Fruit fly (Drosophila melanogaster) whole organism, embryonic: ENCODE results near the gene Mics1.
A peak's percentile ranks its signal among the peaks of the same experiment; 100 is the strongest.

Source experiments
- Atf3 ChIP-seq: fragments of 200-800 bp; sonication (Bioruptor generic); optimal IDR thresholded peaks from 3 replicates; lab custom pipeline; 2016; ENCODE audit warnings: missing biosample characterization, missing genetic modification characterization
- C15 ChIP-seq: fragments of 200-800 bp; sonication (Bioruptor generic); IDR thresholded peaks from 3 replicates; pipeline ENCODE4 v1.3.6; 2022; ENCODE audit warnings: missing biosample characterization, missing genetic modification characterization
- CG11723 ChIP-seq: fragments of 200-800 bp; sonication (Bioruptor generic); optimal IDR thresholded peaks from 2 replicates; lab custom pipeline; 2017; ENCODE audit warnings: missing biosample characterization, mild to moderate bottlenecking, missing genetic modification characterization
- CG12104 ChIP-seq: fragments of 200-800 bp; sonication (Bioruptor generic); optimal IDR thresholded peaks from 3 replicates; lab custom pipeline; 2016; ENCODE audit warnings: missing biosample characterization, missing genetic modification characterization
- CG12155 ChIP-seq: fragments of 200-800 bp; sonication (Bioruptor generic); optimal IDR thresholded peaks from 3 replicates; lab custom pipeline; 2016; ENCODE audit warnings: missing biosample characterization, missing genetic modification characterization
- CG12236 ChIP-seq: fragments of 200-800 bp; sonication (Bioruptor generic); optimal IDR thresholded peaks from 2 replicates; lab custom pipeline; 2016; ENCODE audit warnings: missing biosample characterization, missing genetic modification characterization
- CG12769 ChIP-seq: fragments of 200-800 bp; sonication (Bioruptor generic); optimal IDR thresholded peaks from 2 replicates; lab custom pipeline; 2019; ENCODE audit warnings: missing biosample characterization, mild to moderate bottlenecking, missing genetic modification characterization, moderate library complexity
- CG13287 ChIP-seq: fragments of 200-800 bp; sonication (Bioruptor generic); IDR thresholded peaks from 2 replicates; pipeline ENCODE4 v1.3.6; 2022; ENCODE audit warnings: missing biosample characterization, missing genetic modification characterization; ENCODE audit not compliant: partially characterized antibody
- CG1603 ChIP-seq: fragments of 200-800 bp; sonication (Bioruptor generic); optimal IDR thresholded peaks from 2 replicates; lab custom pipeline; 2019; ENCODE audit warnings: missing biosample characterization, mild to moderate bottlenecking, missing genetic modification characterization, moderate library complexity
- CG2199 ChIP-seq: fragments of 200-800 bp; sonication (Bioruptor generic); IDR thresholded peaks from 3 replicates; pipeline ENCODE4 v1.3.6; 2022; ENCODE audit warnings: missing biosample characterization, missing genetic modification characterization
- CG3847 ChIP-seq: fragments of 200-800 bp; sonication (Bioruptor generic); IDR thresholded peaks from 2 replicates; pipeline ENCODE4 v1.3.6; 2022; ENCODE audit warnings: missing biosample characterization, missing genetic modification characterization
- CG4617 ChIP-seq: fragments of 200-800 bp; sonication (Bioruptor generic); optimal IDR thresholded peaks from 3 replicates; lab custom pipeline; 2016; ENCODE audit warnings: missing biosample characterization, missing genetic modification characterization, borderline replicate concordance
- CG7745 ChIP-seq: fragments of 200-800 bp; sonication (Bioruptor generic); optimal IDR thresholded peaks from 2 replicates; lab custom pipeline; 2018; ENCODE audit warnings: missing biosample characterization, mild to moderate bottlenecking, missing genetic modification characterization, moderate library complexity
- Dll ChIP-seq: fragments of 200-800 bp; sonication (Bioruptor generic); IDR thresholded peaks from 4 replicates; pipeline ENCODE4 v1.3.6; 2022; ENCODE audit warnings: missing biosample characterization, missing genetic modification characterization; ENCODE audit not compliant: partially characterized antibody
- E2f2 ChIP-seq: fragments of 200-800 bp; sonication (Bioruptor generic); IDR thresholded peaks from 2 replicates; pipeline ENCODE4 v1.3.6; 2022; ENCODE audit warnings: missing biosample characterization, missing genetic modification characterization
- Fer2 ChIP-seq: fragments of 200-800 bp; sonication (Bioruptor generic); optimal IDR thresholded peaks from 2 replicates; lab custom pipeline; 2018; ENCODE audit warnings: missing biosample characterization, mild to moderate bottlenecking, missing genetic modification characterization, moderate library complexity
- HHEX ChIP-seq: fragments of 200-800 bp; sonication (Bioruptor generic); optimal IDR thresholded peaks from 3 replicates; lab custom pipeline; 2017; ENCODE audit warnings: missing biosample characterization, mild to moderate bottlenecking, missing genetic modification characterization, missing genetic modification reagents
- Hey ChIP-seq: fragments of 200-800 bp; sonication (Bioruptor generic); optimal IDR thresholded peaks from 3 replicates; lab custom pipeline; 2018; ENCODE audit warnings: missing biosample characterization, mild to moderate bottlenecking, missing genetic modification characterization
- Jarid2 ChIP-seq: fragments of 200-800 bp; sonication (Bioruptor generic); optimal IDR thresholded peaks from 3 replicates; lab custom pipeline; 2017; ENCODE audit warnings: mild to moderate bottlenecking, missing biosample characterization, missing genetic modification reagents, missing genetic modification characterization
- MESR4 ChIP-seq: fragments of 200-800 bp; sonication (Bioruptor generic); optimal IDR thresholded peaks from 2 replicates; lab custom pipeline; 2018; ENCODE audit warnings: missing biosample characterization, mild to moderate bottlenecking, missing genetic modification characterization, moderate library complexity
- Max ChIP-seq: fragments of 200-800 bp; sonication (Bioruptor generic); optimal IDR thresholded peaks from 2 replicates; lab custom pipeline; 2016; ENCODE audit warnings: missing biosample characterization, mild to moderate bottlenecking, missing genetic modification characterization
- Meics ChIP-seq: fragments of 200-800 bp; sonication (Bioruptor generic); optimal IDR thresholded peaks from 2 replicates; lab custom pipeline; 2017; ENCODE audit warnings: missing biosample characterization, mild to moderate bottlenecking, missing genetic modification characterization
- NC2β ChIP-seq: fragments of 200-800 bp; sonication (Bioruptor generic); optimal IDR thresholded peaks from 2 replicates; lab custom pipeline; 2016; ENCODE audit warnings: missing biosample characterization, missing genetic modification characterization
- Nf-YC ChIP-seq: fragments of 200-800 bp; optimal IDR thresholded peaks from 3 replicates; lab custom pipeline; 2019; ENCODE audit warnings: missing biosample characterization, mild to moderate bottlenecking, missing genetic modification characterization, moderate library complexity
- Optix ChIP-seq: fragments of 200-800 bp; sonication (Bioruptor generic); IDR thresholded peaks from 3 replicates; pipeline ENCODE4 v1.3.6; 2022; ENCODE audit warnings: missing biosample characterization, missing genetic modification characterization
- Spps ChIP-seq: fragments of 200-800 bp; sonication (Bioruptor generic); optimal IDR thresholded peaks from 2 replicates; lab custom pipeline; 2018; ENCODE audit warnings: missing biosample characterization, mild to moderate bottlenecking, missing genetic modification characterization
- Tbp ChIP-seq: fragments of >200 bp; optimal IDR thresholded peaks from 2 replicates; lab custom pipeline; 2018; ENCODE audit warnings: missing biosample characterization, missing genetic modification characterization
- Usf ChIP-seq: fragments of 200-800 bp; sonication (Bioruptor generic); optimal IDR thresholded peaks from 2 replicates; lab custom pipeline; 2017; ENCODE audit warnings: missing genotype, missing biosample characterization, missing genetic modification characterization
- Vsx1 ChIP-seq: fragments of 200-800 bp; sonication (Bioruptor generic); optimal IDR thresholded peaks from 2 replicates; lab custom pipeline; 2017; ENCODE audit warnings: missing biosample characterization, mild to moderate bottlenecking, missing genetic modification characterization, missing genetic modification reagents
- abd-A ChIP-seq: fragments of 200-800 bp; sonication (Bioruptor generic); optimal IDR thresholded peaks from 3 replicates; lab custom pipeline; 2019; ENCODE audit warnings: missing biosample characterization, mild to moderate bottlenecking, missing genetic modification characterization, moderate library complexity
- ase ChIP-seq: fragments of 200-800 bp; sonication (Bioruptor generic); IDR thresholded peaks from 3 replicates; pipeline ENCODE4 v1.3.6; 2022; ENCODE audit warnings: missing biosample characterization, missing genetic modification characterization
- bbx ChIP-seq: fragments of 200-800 bp; sonication (Bioruptor generic); IDR thresholded peaks from 2 replicates; pipeline ENCODE4 v1.3.6; 2022; ENCODE audit warnings: missing biosample characterization, missing genetic modification characterization; ENCODE audit not compliant: partially characterized antibody
- br ChIP-seq: fragments of >200 bp; optimal IDR thresholded peaks from 2 replicates; lab custom pipeline; 2017
- danr ChIP-seq: fragments of 200-800 bp; sonication (Bioruptor generic); IDR thresholded peaks from 2 replicates; pipeline ENCODE4 v1.3.6; 2022; ENCODE audit warnings: missing biosample characterization, missing genetic modification characterization
- dm ChIP-seq: fragments of 200-800 bp; sonication (Bioruptor generic); optimal IDR thresholded peaks from 3 replicates; lab custom pipeline; 2016; ENCODE audit warnings: missing biosample characterization, missing genetic modification characterization
- dpn ChIP-seq, 2 experiments: fragments of 200-800 bp; sonication (Bioruptor generic); optimal IDR thresholded peaks; 3 replicates each; lab custom pipeline; 2016; ENCODE audit warnings: missing biosample characterization in 2 of 2, missing genetic modification characterization in 2 of 2
- ewg ChIP-seq: fragments of 200-800 bp; sonication (Bioruptor generic); optimal IDR thresholded peaks from 3 replicates; lab custom pipeline; 2017; ENCODE audit warnings: mild to moderate bottlenecking, missing biosample characterization, missing genetic modification reagents, missing genetic modification characterization
- exex ChIP-seq: fragments of 200-800 bp; sonication (Bioruptor generic); optimal IDR thresholded peaks from 4 replicates; lab custom pipeline; 2018; ENCODE audit warnings: missing biosample characterization, mild to moderate bottlenecking, missing genetic modification characterization, moderate library complexity
- gro ChIP-seq: fragments of 200-800 bp; sonication (Bioruptor generic); optimal IDR thresholded peaks from 2 replicates; lab custom pipeline; 2016; ENCODE audit warnings: missing biosample characterization, missing genetic modification characterization
- h ChIP-seq: fragments of >200 bp; optimal IDR thresholded peaks from 2 replicates; lab custom pipeline; 2017
- hkb ChIP-seq, 2 experiments: fragments of 200-800 bp in 1 of 2; fragments of >200 bp in 1 of 2; sonication (Bioruptor generic) in 1 of 2; IDR thresholded peaks in 1 of 2; optimal IDR thresholded peaks in 1 of 2; 2 replicates each; pipeline versions ENCODE4 v1.3.6 to Lab custom; 2017 to 2022; ENCODE audit warnings: missing biosample characterization in 1 of 2, missing genetic modification characterization in 1 of 2
- insv ChIP-seq, 2 experiments: fragments of 200-800 bp; sonication (Bioruptor generic); optimal IDR thresholded peaks; 3 replicates each; lab custom pipeline; 2016 to 2018; ENCODE audit warnings: missing biosample characterization in 2 of 2, missing genetic modification characterization in 2 of 2
- knrl ChIP-seq: fragments of 200-800 bp; sonication (Bioruptor generic); IDR thresholded peaks from 3 replicates; pipeline ENCODE4 v1.3.6; 2022; ENCODE audit warnings: missing biosample characterization, missing genetic modification characterization; ENCODE audit not compliant: partially characterized antibody
- mam ChIP-seq: fragments of 200-800 bp; sonication (Bioruptor generic); optimal IDR thresholded peaks from 3 replicates; lab custom pipeline; 2016; ENCODE audit warnings: missing biosample characterization, missing genetic modification characterization
- org-1 ChIP-seq: fragments of 200-800 bp; sonication (Bioruptor generic); optimal IDR thresholded peaks from 2 replicates; lab custom pipeline; 2017; ENCODE audit warnings: missing biosample characterization, missing genetic modification characterization
- pho ChIP-seq: fragments of 200-800 bp; sonication (Bioruptor generic); optimal IDR thresholded peaks from 2 replicates; lab custom pipeline; 2016; ENCODE audit warnings: missing biosample characterization, missing genetic modification characterization
- so ChIP-seq: fragments of 200-800 bp; sonication (Bioruptor generic); IDR thresholded peaks from 3 replicates; pipeline ENCODE4 v1.3.6; 2022; ENCODE audit warnings: missing biosample characterization, missing genetic modification characterization
- sr ChIP-seq: fragments of 200-800 bp; sonication (Bioruptor generic); IDR thresholded peaks from 3 replicates; pipeline ENCODE4 v1.3.6; 2022; ENCODE audit warnings: missing biosample characterization, missing genetic modification characterization
- tgo ChIP-seq: fragments of 200-800 bp; sonication (Bioruptor generic); IDR thresholded peaks from 3 replicates; pipeline ENCODE4 v1.3.6; 2022; ENCODE audit warnings: missing biosample characterization, missing genetic modification characterization
- tna ChIP-seq: fragments of 200-800 bp; sonication (Bioruptor generic); IDR thresholded peaks from 2 replicates; pipeline ENCODE4 v1.3.6; 2022; ENCODE audit warnings: missing biosample characterization, missing genetic modification characterization; ENCODE audit not compliant: partially characterized antibody
- zen2 ChIP-seq: fragments of 200-800 bp; sonication (Bioruptor generic); IDR thresholded peaks from 3 replicates; pipeline ENCODE4 v1.3.6; 2022; ENCODE audit warnings: missing biosample characterization, missing genetic modification characterization; ENCODE audit not compliant: partially characterized antibody

The Mics1 gene

DNA sequence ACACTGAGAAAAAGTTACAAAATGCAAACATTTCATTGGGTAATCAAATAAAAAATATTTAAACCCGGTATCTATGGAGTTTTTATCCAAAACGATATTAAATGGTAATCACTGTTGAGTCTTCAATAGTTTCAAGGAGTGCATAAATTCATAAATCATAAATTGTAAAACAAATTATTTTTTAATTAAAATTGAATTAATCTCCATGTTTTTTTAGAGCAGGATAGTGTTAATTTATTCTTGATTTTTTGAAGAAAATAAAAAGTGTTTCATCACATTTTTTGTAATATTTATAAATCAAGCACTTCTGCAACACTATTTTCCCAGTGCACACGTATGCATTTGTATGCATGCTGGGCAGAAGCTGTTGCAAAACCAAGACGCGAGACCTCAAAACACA lies 11.3 kb downstream of the Mics1 start (continued):
- TF ChIP-seq Optix (no peak), NC2β (no peak), so (no peak; the same call in 2 of the 3 replicates), Max (peak; percentile 5), HHEX (GFP tag; lab: Kevin White, UChicago) (peak; percentile 43), gro (GFP tag; lab: Kevin White, UChicago) (no peak), Tbp (GFP tag; lab: Kevin White, UChicago) (no peak), zen2 (GFP tag; lab: Robert Waterston, UW) (no peak), abd-A (tag; lab: Kevin White, UChicago) (no peak), br (lab: Kevin White, UChicago) (no peak), CG12155 (peak; percentile 26), exex (tag; lab: Kevin White, UChicago) (no peak), Spps (tag; lab: Kevin White, UChicago) (no peak), tgo (GFP tag; lab: Robert Waterston, UW) (no peak; the same call in 1 of the 3 replicates), CG12236 (GFP tag; lab: Kevin White, UChicago) (no peak), Fer2 (peak; percentile 17), sr (GFP tag; lab: Robert Waterston, UW) (no peak), knrl (GFP tag; lab: Robert Waterston, UW) (no peak), Vsx1 (GFP tag; lab: Kevin White, UChicago) (no peak), h (lab: Kevin White, UChicago) (no peak), Atf3 (GFP tag; lab: Kevin White, UChicago) (no peak), Nf-YC (tag; lab: Kevin White, UChicago) (no peak), CG1603 (peak; percentile 16), Meics (GFP tag; lab: Kevin White, UChicago) (peak; percentile 44), insv (GFP tag; optimal IDR thresholded peaks at IDR 0.05; lab: Kevin White, UChicago) (no peak), danr (GFP tag; lab: Robert Waterston, UW) (no peak), dm (no peak), CG3847 (no peak), CG13287 (GFP tag; lab: Robert Waterston, UW) (no peak), tna (no peak), C15 (GFP tag; lab: Robert Waterston, UW) (no peak), CG7745 (no peak), mam (GFP tag; lab: Kevin White, UChicago) (no peak), CG12769 (tag; lab: Kevin White, UChicago) (no peak), bbx (no peak), ase (GFP tag; lab: Robert Waterston, UW) (peak; percentile 51; the same call in 1 of the 3 replicates), hkb (optimal IDR thresholded peaks at IDR 0.05; lab: Kevin White, UChicago) (no peak), hkb (GFP tag; IDR thresholded peaks at IDR 0.05; lab: Robert Waterston, UW) (peak; percentile 67), ewg (GFP tag; lab: Kevin White, UChicago) (peak; percentile 48), Dll (GFP tag; lab: Robert Waterston, UW) (no peak), Jarid2 (GFP tag; lab: Kevin White, UChicago) (no peak), dpn (GFP tag; optimal IDR thresholded peaks at IDR 0.05; lab: Kevin White, UChicago) (peak in 1 of 2 experiments; percentile 57), CG4617 (GFP tag; lab: Kevin White, UChicago) (no peak), Hey (no peak), CG12104 (peak; percentile 52), CG2199 (GFP tag; lab: Robert Waterston, UW) (no peak), Usf (GFP tag; lab: Kevin White, UChicago) (no peak), E2f2 (GFP tag; lab: Robert Waterston, UW) (peak; percentile 13; the same call in 1 of the 2 replicates), org-1 (GFP tag; lab: Kevin White, UChicago) (peak; percentile 35), pho (GFP tag; lab: Kevin White, UChicago) (no peak), CG11723 (GFP tag; lab: Kevin White, UChicago) (peak; percentile 29), MESR4 (GFP tag; lab: Kevin White, UChicago) (no peak)
